Fruit fly (Drosophila melanogaster): ENCODE results near the gene CG31546.

CG31546 gene

dm6 chr3R:5622985-5623630 lies 12.3 kb downstream of the CG31546 start (continued):
- TF ChIP-seq CG34224 (GFP tag; IDR thresholded peaks at IDR 0.05; ENCODE audit: partially characterized antibody) (no peak), CG6813 (GFP tag; optimal IDR thresholded peaks at IDR 0.05) (peak; percentile 91), CG13624 (GFP tag; optimal IDR thresholded peaks at IDR 0.05) (peak; percentile 28), tap (tag; optimal IDR thresholded peaks at IDR 0.05) (peak; percentile 72), pfk (GFP tag; optimal IDR thresholded peaks at IDR 0.05) (peak; percentile 86), Doc2 (GFP tag; IDR thresholded peaks at IDR 0.05) (no peak), rib (GFP tag; IDR thresholded peaks at IDR 0.05) (no peak), Poxn (GFP tag; IDR thresholded peaks at IDR 0.05) (no peak), bab2 (GFP tag; optimal IDR thresholded peaks at IDR 0.05) (peak; percentile 87), CG10267 (tag; optimal IDR thresholded peaks at IDR 0.05) (peak; percentile 97), Chrac-16 (GFP tag; optimal IDR thresholded peaks at IDR 0.05) (peak; percentile 38), CG12104 (GFP tag; optimal IDR thresholded peaks at IDR 0.05) (peak; percentile 34), CG42726 (GFP tag; IDR thresholded peaks at IDR 0.05; ENCODE audit: partially characterized antibody) (no peak), CG9932 (GFP tag; IDR thresholded peaks at IDR 0.05) (no peak), sug (tag; optimal IDR thresholded peaks at IDR 0.05) (peak; percentile 57), Nf-YB (GFP tag; optimal IDR thresholded peaks at IDR 0.05) (peak; percentile 63), CG10543 (GFP tag; optimal IDR thresholded peaks at IDR 0.05) (peak; percentile 90), CG2875 (GFP tag; optimal IDR thresholded peaks at IDR 0.05) (peak; percentile 91), ap (GFP tag; IDR thresholded peaks at IDR 0.05) (no peak), C15 (GFP tag; IDR thresholded peaks at IDR 0.05) (no peak), mirr (GFP tag; optimal IDR thresholded peaks at IDR 0.05) (peak; percentile 90), CG3995 (GFP tag; optimal IDR thresholded peaks at IDR 0.05) (peak; percentile 8), dpn (GFP tag; optimal IDR thresholded peaks at IDR 0.05) (peak; percentile 47 to 72), CG30020 (tag; optimal IDR thresholded peaks at IDR 0.05) (peak; percentile 69), CG2116 (GFP tag; optimal IDR thresholded peaks at IDR 0.05) (peak; percentile 40), kah (GFP tag; optimal IDR thresholded peaks at IDR 0.05) (peak; percentile 63), Hmx (GFP tag; optimal IDR thresholded peaks at IDR 0.05) (no peak), CG14014 (GFP tag; IDR thresholded peaks at IDR 0.05) (no peak), Ada2b (GFP tag; IDR thresholded peaks at IDR 0.05) (no peak), unc-4 (GFP tag; IDR thresholded peaks at IDR 0.05; ENCODE audit: partially characterized antibody) (no peak), CG18011 (GFP tag; optimal IDR thresholded peaks at IDR 0.05) (peak; percentile 32), nau (GFP tag; optimal IDR thresholded peaks at IDR 0.05) (peak; percentile 83), slp2 (GFP tag; optimal IDR thresholded peaks at IDR 0.05) (peak; percentile 58), cas (GFP tag; IDR thresholded peaks at IDR 0.05) (no peak), CG4282 (GFP tag; optimal IDR thresholded peaks at IDR 0.05) (peak; percentile 22), salm (tag; optimal IDR thresholded peaks at IDR 0.05) (peak; percentile 54), lola (GFP tag; optimal IDR thresholded peaks at IDR 0.05) (peak in 1 of 3 experiments; percentile 66), maf-S (GFP tag; optimal IDR thresholded peaks at IDR 0.05) (peak; percentile 34), CG16815 (GFP tag; optimal IDR thresholded peaks at IDR 0.05) (no peak), CG10274 (GFP tag; optimal IDR thresholded peaks at IDR 0.05) (peak; percentile 11), danr (GFP tag; IDR thresholded peaks at IDR 0.05) (no peak), CG7963 (GFP tag; IDR thresholded peaks at IDR 0.05; ENCODE audit: partially characterized antibody) (no peak), CG14965 (GFP tag; optimal IDR thresholded peaks at IDR 0.05; ENCODE audit: borderline replicate concordance) (peak; percentile 45), CG17361 (GFP tag; IDR thresholded peaks at IDR 0.05) (no peak), CG11093 (GFP tag; IDR thresholded peaks at IDR 0.05) (peak; percentile 56; the same call in 1 of the 3 replicates), Dp (GFP tag; optimal IDR thresholded peaks at IDR 0.05) (no peak), CG10431 (GFP tag; optimal IDR thresholded peaks at IDR 0.05) (peak; percentile 96), her (GFP tag; optimal IDR thresholded peaks at IDR 0.05) (peak; percentile 72), Sox100B (GFP tag; optimal IDR thresholded peaks at IDR 0.05) (peak; percentile 81)
